Worm (Caenorhabditis elegans) whole organism, L3 larva: ENCODE measurements around the gene myo-5.

Experiments
- ZK546.5 ChIP-seq: sonication (generic microtip); optimal IDR thresholded peaks from 2 replicates; lab custom pipeline; 2017; ENCODE audit warnings: missing biosample characterization, missing genetic modification characterization
- ama-1 ChIP-seq: fragments of 150-350 bp; optimal IDR thresholded peaks from 2 replicates; lab custom pipeline; 2018
- ceh-16 ChIP-seq: sonication (generic microtip); optimal IDR thresholded peaks from 2 replicates; lab custom pipeline; 2017; ENCODE audit warnings: missing biosample characterization, missing genetic modification characterization
- ceh-28 ChIP-seq: fragments of 150-350 bp; optimal IDR thresholded peaks from 2 replicates; lab custom pipeline; 2014; ENCODE audit warnings: missing biosample characterization, missing genetic modification reagents, missing genetic modification characterization
- daf-12 ChIP-seq: fragments of 150-350 bp; optimal IDR thresholded peaks from 2 replicates; lab custom pipeline; 2014; ENCODE audit warnings: missing biosample characterization, missing genetic modification reagents, missing genetic modification characterization
- egl-27 ChIP-seq: sonication (generic microtip); optimal IDR thresholded peaks from 4 replicates; lab custom pipeline; 2017; ENCODE audit warnings: missing biosample characterization, missing genetic modification reagents, missing genetic modification characterization
- egl-5 ChIP-seq: fragments of 150-350 bp; optimal IDR thresholded peaks from 2 replicates; lab custom pipeline; 2017; ENCODE audit warnings: missing biosample characterization, missing genetic modification reagents, missing genetic modification characterization, inconsistent platforms
- elt-1 ChIP-seq: fragments of 150-350 bp; optimal IDR thresholded peaks from 2 replicates; lab custom pipeline; 2014; ENCODE audit warnings: missing biosample characterization, missing genetic modification characterization
- elt-2 ChIP-seq: sonication (generic microtip); optimal IDR thresholded peaks from 2 replicates; lab custom pipeline; 2016; ENCODE audit warnings: missing genetic modification reagents, mild to moderate bottlenecking, missing genetic modification characterization, missing compliant biosample characterization
- fkh-10 ChIP-seq: sonication (generic microtip); optimal IDR thresholded peaks from 2 replicates; lab custom pipeline; 2017; ENCODE audit warnings: missing biosample characterization, missing genetic modification reagents, missing genetic modification characterization
- fkh-2 ChIP-seq: fragments of 150-350 bp; optimal IDR thresholded peaks from 2 replicates; lab custom pipeline; 2014; ENCODE audit warnings: missing biosample characterization, missing genetic modification reagents, missing genetic modification characterization
- fos-1 ChIP-seq: fragments of 150-350 bp; optimal IDR thresholded peaks from 2 replicates; lab custom pipeline; 2014; ENCODE audit warnings: missing biosample characterization, missing genetic modification characterization
- hmg-11 ChIP-seq: sonication (generic microtip); optimal IDR thresholded peaks from 2 replicates; lab custom pipeline; 2016; ENCODE audit warnings: missing genetic modification characterization, missing compliant biosample characterization
- jun-1 ChIP-seq: fragments of 150-350 bp; optimal IDR thresholded peaks from 2 replicates; lab custom pipeline; 2014; ENCODE audit warnings: missing biosample characterization, missing genetic modification reagents, missing genetic modification characterization
- lin-15B ChIP-seq: fragments of 150-350 bp; optimal IDR thresholded peaks from 2 replicates; lab custom pipeline; 2014; ENCODE audit warnings: missing biosample characterization, missing genetic modification characterization
- lin-39 ChIP-seq: fragments of 150-350 bp; optimal IDR thresholded peaks from 2 replicates; lab custom pipeline; 2018; ENCODE audit warnings: missing biosample characterization, missing genetic modification reagents, missing genetic modification characterization
- nfya-1 ChIP-seq: sonication (generic microtip); optimal IDR thresholded peaks from 2 replicates; lab custom pipeline; 2017; ENCODE audit warnings: missing genetic modification characterization, mild to moderate bottlenecking, missing compliant biosample characterization, antibody characterized with exemption, moderate library complexity; ENCODE audit not compliant: insufficient read depth
- nhr-11 ChIP-seq: fragments of 150-350 bp; optimal IDR thresholded peaks from 2 replicates; lab custom pipeline; 2014; ENCODE audit warnings: missing biosample characterization, missing genetic modification characterization
- nhr-12 ChIP-seq: fragments of 150-350 bp; optimal IDR thresholded peaks from 2 replicates; lab custom pipeline; 2014; ENCODE audit warnings: missing biosample characterization, missing genetic modification characterization
- nhr-25 ChIP-seq: sonication (generic microtip); optimal IDR thresholded peaks from 2 replicates; lab custom pipeline; 2017; ENCODE audit warnings: missing biosample characterization, missing genetic modification characterization
- nhr-28 ChIP-seq: fragments of 150-350 bp; optimal IDR thresholded peaks from 2 replicates; lab custom pipeline; 2014; ENCODE audit warnings: missing biosample characterization, missing genetic modification characterization
- nhr-67 ChIP-seq: fragments of 150-350 bp; optimal IDR thresholded peaks from 2 replicates; lab custom pipeline; 2014; ENCODE audit warnings: missing biosample characterization, missing genetic modification characterization
- nhr-76 ChIP-seq: fragments of 150-350 bp; sonication (generic microtip); optimal IDR thresholded peaks from 5 replicates; lab custom pipeline; 2014; ENCODE audit warnings: missing biosample characterization, missing genetic modification characterization
- nhr-77 ChIP-seq: fragments of 150-350 bp; optimal IDR thresholded peaks from 2 replicates; lab custom pipeline; 2014; ENCODE audit warnings: missing biosample characterization, missing genetic modification characterization
- pha-4 ChIP-seq: fragments of 150-350 bp; optimal IDR thresholded peaks from 2 replicates; lab custom pipeline; 2014; ENCODE audit warnings: missing biosample characterization, missing genetic modification reagents, missing genetic modification characterization
- pqm-1 ChIP-seq: fragments of 150-350 bp; optimal IDR thresholded peaks from 2 replicates; lab custom pipeline; 2017; ENCODE audit warnings: missing biosample characterization, missing genetic modification characterization, inconsistent platforms
- skn-1 ChIP-seq: fragments of 150-350 bp; optimal IDR thresholded peaks from 2 replicates; lab custom pipeline; 2014; ENCODE audit warnings: missing biosample characterization, missing genetic modification characterization
- snpc-4 ChIP-seq: fragments of 150-350 bp; optimal IDR thresholded peaks from 2 replicates; lab custom pipeline; 2014; ENCODE audit warnings: missing biosample characterization, missing genetic modification characterization
- unc-39 ChIP-seq: sonication (generic microtip); optimal IDR thresholded peaks from 4 replicates; lab custom pipeline; 2017; ENCODE audit warnings: missing biosample characterization, missing genetic modification characterization
- zag-1 ChIP-seq: fragments of 150-350 bp; optimal IDR thresholded peaks from 2 replicates; lab custom pipeline; 2014; ENCODE audit warnings: missing biosample characterization, missing genetic modification characterization
- ztf-4 ChIP-seq: fragments of 150-350 bp; optimal IDR thresholded peaks from 2 replicates; lab custom pipeline; 2014; ENCODE audit warnings: missing biosample characterization, missing genetic modification characterization

myo-5 gene

ce11 chrV:8144515-8144914 is 35.7 kb downstream of the myo-5 start:
- no peak for TF ChIP-seq skn-1 (tag; lab: Kevin White, UChicago)

ce11 chrV:8145329-8145728 is 36.6 kb downstream of the myo-5 start, which contains the start of gene D1014.13:
Gene D1014.13 (plus strand): TSS chrV:8145629.
- TF ChIP-seq ceh-28 (tag; lab: Kevin White, UChicago) (no peak), fkh-10 (GFP tag; lab: Kevin White, UChicago) (no peak), jun-1 (tag; lab: Kevin White, UChicago) (no peak), lin-15B (tag; lab: Kevin White, UChicago) (no peak), fos-1 (tag; lab: Kevin White, UChicago) (no peak), egl-27 (tag; lab: Kevin White, UChicago) (no peak)

- TF ChIP-seq nfya-1 (tag; lab: Kevin White, UChicago) (no peak), nhr-67 (tag; lab: Kevin White, UChicago) (no peak), nhr-77 (tag; lab: Kevin White, UChicago) (no peak), ceh-16 (tag; lab: Kevin White, UChicago) (no peak), egl-5 (no peak), jun-1 (tag; lab: Kevin White, UChicago) (no peak), nhr-12 (no peak), lin-39 (tag; lab: Kevin White, UChicago) (no peak), nhr-28 (tag; lab: Kevin White, UChicago) (no peak), lin-15B (tag; lab: Kevin White, UChicago) (no peak), pha-4 (tag; lab: Kevin White, UChicago) (no peak), ZK546.5 (no peak)
Measured at ce11 chrV:8155743-8156142, 47.0 kb downstream of the myo-5 start.

ce11 chrV:8157446-8157845 is 48.7 kb downstream of the myo-5 start, which contains the start of gene sul-2:
Gene sul-2 (plus strand): TSS chrV:8157746.
- no peak for TF ChIP-seq elt-1 (tag; lab: Kevin White, UChicago)

- TF ChIP-seq unc-39 (tag; lab: Kevin White, UChicago) (no peak), lin-15B (tag; lab: Kevin White, UChicago) (no peak), nfya-1 (tag; lab: Kevin White, UChicago) (no peak), ama-1 (no peak), elt-2 (no peak), ztf-4 (no peak), ceh-16 (tag; lab: Kevin White, UChicago) (no peak), nhr-11 (tag; lab: Kevin White, UChicago) (no peak), hmg-11 (tag; lab: Kevin White, UChicago) (no peak), nhr-25 (tag; lab: Kevin White, UChicago) (no peak), snpc-4 (tag; lab: Kevin White, UChicago) (no peak), lin-39 (tag; lab: Kevin White, UChicago) (no peak), zag-1 (tag; lab: Kevin White, UChicago) (no peak), daf-12 (tag; lab: Kevin White, UChicago) (no peak)
Measured at ce11 chrV:8159629-8160028, 50.9 kb downstream of the myo-5 start, which contains the start of gene F20D6.6. Gene F20D6.6 (plus strand): TSS chrV:8159929.

ce11 chrV:8161699-8162098 is 52.9 kb downstream of the myo-5 start, which contains the start of gene F20D6.5:
Gene F20D6.5 (plus strand): TSS chrV:8161957.
- TF ChIP-seq ceh-28 (tag; lab: Kevin White, UChicago) (no peak), elt-2 (peak; percentile 61), pqm-1 (tag; lab: Kevin White, UChicago) (peak; percentile 83)

- TF ChIP-seq fkh-2 (tag; lab: Kevin White, UChicago) (no peak), pha-4 (tag; lab: Kevin White, UChicago) (peak; percentile 7), nhr-76 (tag; lab: Kevin White, UChicago) (no peak)
Measured at ce11 chrV:8163199-8163598, 54.4 kb downstream of the myo-5 start.
